ENCODE assay signal across 1 fruit fly cellular context in genomic region chr3R:10112195-10112594, dm6.
TF ChIP-seq lines count a peak whose summit lies in the region.

Gene CAH7 (plus strand): TSS chr3R:10112237.

TF ChIP-seq in whole organism, embryonic, 481 proteins besides CTCF, POLR2A, EP300 and RAD21 (continued from another document):
- TF ChIP-seq CG4282 (GFP tag; optimal IDR thresholded peaks at IDR 0.05; lab: Kevin White, UChicago) (no peak), CrebB (tag; optimal IDR thresholded peaks at IDR 0.05; lab: Kevin White, UChicago) (no peak), B-H1 (GFP tag; IDR thresholded peaks at IDR 0.05; lab: Robert Waterston, UW) (no peak), CG2129 (GFP tag; IDR thresholded peaks at IDR 0.05; lab: Robert Waterston, UW; ENCODE audit: partially characterized antibody) (no peak), nerfin-2 (GFP tag; IDR thresholded peaks at IDR 0.05; lab: Robert Waterston, UW; ENCODE audit: partially characterized antibody) (no peak), CG10274 (GFP tag; optimal IDR thresholded peaks at IDR 0.05; lab: Kevin White, UChicago) (no peak), CG7928 (GFP tag; optimal IDR thresholded peaks at IDR 0.05; lab: Kevin White, UChicago) (no peak), Nf-YA (GFP tag; IDR thresholded peaks at IDR 0.05; lab: Robert Waterston, UW) (no peak), chinmo (GFP tag; IDR thresholded peaks at IDR 0.05; lab: Robert Waterston, UW; ENCODE audit: partially characterized antibody) (0 out of 4 replicates have a peak, but pooled peaks have one; percentile 59), CG13424 (tag; optimal IDR thresholded peaks at IDR 0.05; lab: Kevin White, UChicago) (no peak), Sin3A (optimal IDR thresholded peaks at IDR 0.05; lab: Kevin White, UChicago) (no peak), CG11093 (GFP tag; IDR thresholded peaks at IDR 0.05; lab: Robert Waterston, UW) (0 out of 3 replicates have a peak, but pooled peaks have one; percentile 2), tna (GFP tag; IDR thresholded peaks at IDR 0.05; lab: Robert Waterston, UW; ENCODE audit: partially characterized antibody) (no peak)
